Worm (Caenorhabditis elegans) whole organism, L4/young adult: ENCODE data around the gene Y57A10A.8.

Experiments
- W03F9.2 ChIP-seq: fragments of 150-350 bp; optimal IDR thresholded peaks from 2 replicates; lab custom pipeline; 2014; ENCODE audit warnings: missing biosample characterization, missing genetic modification characterization
- dao-5 ChIP-seq: sonication (generic microtip); optimal IDR thresholded peaks from 2 replicates; lab custom pipeline; 2016; ENCODE audit warnings: missing genotype, missing genetic modification characterization, moderate library complexity, missing compliant biosample characterization
- him-1 ChIP-seq: sonication (generic microtip); optimal IDR thresholded peaks from 2 replicates; lab custom pipeline; 2016; ENCODE audit warnings: missing genotype, missing genetic modification reagents, missing genetic modification characterization, missing compliant biosample characterization

DNA sequence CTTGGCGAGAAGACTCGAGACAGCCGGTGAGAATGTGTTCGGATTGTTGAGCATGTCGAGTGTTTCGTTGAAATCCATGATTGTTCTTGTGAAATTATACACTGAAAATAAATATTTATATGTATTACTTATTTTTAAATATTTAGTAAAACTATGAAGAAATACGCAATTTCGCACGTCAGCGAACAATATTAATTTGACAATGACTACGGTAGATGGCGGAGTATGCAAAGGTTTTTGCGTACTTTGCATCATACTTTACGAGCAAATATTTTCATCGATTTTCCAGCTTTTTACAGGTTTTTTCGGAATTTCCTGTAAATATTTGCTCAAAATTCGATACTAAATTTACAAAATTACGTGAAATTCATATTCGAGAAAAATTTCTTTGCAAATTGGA is 33.8 kb upstream of the Y57A10A.8 start, which contains the start of gene set-24:
- TF ChIP-seq him-1 (tag; lab: Kevin White, UChicago) (no peak), W03F9.2 (tag; lab: Kevin White, UChicago) (no peak), dao-5 (no peak)
